Fruit fly (Drosophila melanogaster): ENCODE results near the gene Pde9.

- no peak for TF ChIP-seq psq (GFP tag; optimal IDR thresholded peaks at IDR 0.05)
- no peak for TF ChIP-seq foxo (GFP tag; optimal IDR thresholded peaks at IDR 0.05)
- TF ChIP-seq Sp1 (GFP tag; optimal IDR thresholded peaks at IDR 0.05), result no peak
- no peak for TF ChIP-seq sage (GFP tag; optimal IDR thresholded peaks at IDR 0.05)
- no peak for TF ChIP-seq Mio (GFP tag; optimal IDR thresholded peaks at IDR 0.05)
- no peak for TF ChIP-seq HLH106 (tag; optimal IDR thresholded peaks at IDR 0.05)
- no peak for TF ChIP-seq brk (GFP tag; optimal IDR thresholded peaks at IDR 0.05)
- TF ChIP-seq Abd-B (GFP tag; optimal IDR thresholded peaks at IDR 0.05), result no peak
- no peak for TF ChIP-seq h (GFP tag; optimal IDR thresholded peaks at IDR 0.05)
- no peak for TF ChIP-seq usp (GFP tag; optimal IDR thresholded peaks at IDR 0.05)
- no peak for TF ChIP-seq br (GFP tag; optimal IDR thresholded peaks at IDR 0.05)
- TF ChIP-seq CG32264 (GFP tag; optimal IDR thresholded peaks at IDR 0.05), result no peak
- no peak for TF ChIP-seq lola (GFP tag; optimal IDR thresholded peaks at IDR 0.05)
Measured at dm6 chrX:12887549-12887948, 9.6 kb downstream of the Pde9 start.
